Fruit fly (Drosophila melanogaster): Measurements from ENCODE around the gene CG10357.

Gene CG10357

DNA sequence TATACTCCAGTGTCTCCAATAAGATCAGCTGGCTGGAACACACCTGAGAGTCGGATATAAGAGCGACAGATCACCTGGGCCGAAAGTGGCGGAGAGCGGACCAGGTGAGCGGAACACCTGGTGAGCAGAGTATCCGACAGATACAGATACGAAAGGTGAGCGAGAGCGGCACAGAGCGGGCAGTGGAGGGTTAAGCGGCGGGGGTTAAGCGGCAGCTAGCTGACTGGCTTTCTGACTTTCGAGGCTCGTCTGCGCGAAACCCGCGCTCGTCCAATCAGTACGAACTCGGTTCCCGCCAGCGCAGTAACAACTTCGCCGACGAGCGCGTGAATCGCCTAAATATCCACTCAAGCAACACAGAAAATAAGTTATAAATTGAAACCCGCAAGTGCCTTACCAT is 10.9 kb downstream of the CG10357 start, which contains the start of gene dar1:
Gene dar1 (plus strand): TSS at position 284 of the 400 bp plus-strand sequence.
- TF ChIP-seq Myc (optimal IDR thresholded peaks at IDR 0.05) (no peak), ttk (optimal IDR thresholded peaks at IDR 0.05) (no peak)

DNA sequence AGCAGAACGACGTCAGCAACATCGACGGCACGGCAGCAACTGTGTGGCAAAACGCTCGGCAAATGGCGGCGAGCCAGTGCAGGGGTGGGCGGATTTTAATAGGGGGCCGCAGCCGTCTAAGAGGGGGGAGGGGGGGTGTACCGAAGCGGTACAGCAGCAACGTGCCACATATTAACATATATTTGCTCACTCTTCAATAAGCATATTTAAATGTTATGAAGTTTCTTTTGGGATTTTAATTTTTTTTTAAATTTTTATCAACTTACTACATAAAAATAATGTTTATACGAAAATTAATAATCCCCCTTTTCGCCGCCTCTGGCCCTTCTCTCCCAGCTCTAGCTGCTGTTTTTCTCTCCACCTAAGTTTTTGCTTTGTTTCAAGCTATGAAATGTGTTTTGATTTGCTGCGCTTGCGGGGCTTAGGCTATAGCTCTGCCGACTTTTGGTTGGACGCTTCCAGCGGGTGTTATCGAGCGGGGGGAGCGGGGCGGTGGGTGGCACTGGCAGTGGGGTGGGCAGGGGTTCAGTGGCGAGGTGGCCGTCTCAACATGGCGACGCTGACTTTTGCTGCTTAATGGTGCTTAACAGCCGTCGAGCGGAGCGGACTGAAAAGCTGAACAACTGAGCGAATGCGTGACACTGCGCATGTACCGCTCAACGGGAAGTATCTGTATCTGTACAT is 17.5 kb downstream of the CG10357 start:
- no peak for TF ChIP-seq psq (optimal IDR thresholded peaks at IDR 0.05)
- TF ChIP-seq h (optimal IDR thresholded peaks at IDR 0.05) = no peak
- no peak for TF ChIP-seq Myc (optimal IDR thresholded peaks at IDR 0.05)
- no peak for TF ChIP-seq Sin3A (optimal IDR thresholded peaks at IDR 0.05)
- TF ChIP-seq insv (optimal IDR thresholded peaks at IDR 0.05) = no peak
- no peak for TF ChIP-seq ttk (optimal IDR thresholded peaks at IDR 0.05)

DNA sequence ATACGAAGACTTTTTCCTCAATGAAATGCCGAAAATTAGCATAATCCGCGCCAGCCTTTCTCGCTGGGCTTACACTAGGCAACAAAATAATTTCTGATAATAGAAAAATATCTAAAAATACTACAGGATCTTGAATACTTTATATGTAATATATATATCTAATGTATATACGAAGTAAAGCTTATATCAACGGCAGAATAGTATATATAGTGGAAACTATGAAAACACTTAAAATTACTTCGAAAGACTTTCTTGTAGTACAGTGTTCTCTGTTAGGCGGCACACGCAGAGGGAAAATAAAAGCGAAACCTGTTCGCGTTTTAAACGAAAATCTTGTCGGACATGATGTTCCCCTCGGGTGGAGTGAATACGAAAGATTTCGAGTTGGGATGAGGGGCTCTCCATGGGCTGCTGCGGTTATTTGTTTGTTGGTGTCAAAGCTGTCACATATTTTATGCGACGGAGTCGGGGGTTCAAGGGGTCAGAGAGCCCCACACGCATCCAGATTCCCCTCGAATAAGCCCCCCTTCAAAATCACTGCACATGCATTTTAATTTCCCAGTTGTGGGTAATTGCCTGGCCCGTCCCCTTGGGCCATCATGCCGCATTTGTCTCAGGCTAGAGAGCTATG is 19.0 kb downstream of the CG10357 start:
- TF ChIP-seq insv (optimal IDR thresholded peaks at IDR 0.05) (no peak), Myc (optimal IDR thresholded peaks at IDR 0.05) (no peak), ttk (optimal IDR thresholded peaks at IDR 0.05) (no peak), Sin3A (optimal IDR thresholded peaks at IDR 0.05) (no peak), psq (optimal IDR thresholded peaks at IDR 0.05) (no peak), h (optimal IDR thresholded peaks at IDR 0.05) (no peak)

DNA sequence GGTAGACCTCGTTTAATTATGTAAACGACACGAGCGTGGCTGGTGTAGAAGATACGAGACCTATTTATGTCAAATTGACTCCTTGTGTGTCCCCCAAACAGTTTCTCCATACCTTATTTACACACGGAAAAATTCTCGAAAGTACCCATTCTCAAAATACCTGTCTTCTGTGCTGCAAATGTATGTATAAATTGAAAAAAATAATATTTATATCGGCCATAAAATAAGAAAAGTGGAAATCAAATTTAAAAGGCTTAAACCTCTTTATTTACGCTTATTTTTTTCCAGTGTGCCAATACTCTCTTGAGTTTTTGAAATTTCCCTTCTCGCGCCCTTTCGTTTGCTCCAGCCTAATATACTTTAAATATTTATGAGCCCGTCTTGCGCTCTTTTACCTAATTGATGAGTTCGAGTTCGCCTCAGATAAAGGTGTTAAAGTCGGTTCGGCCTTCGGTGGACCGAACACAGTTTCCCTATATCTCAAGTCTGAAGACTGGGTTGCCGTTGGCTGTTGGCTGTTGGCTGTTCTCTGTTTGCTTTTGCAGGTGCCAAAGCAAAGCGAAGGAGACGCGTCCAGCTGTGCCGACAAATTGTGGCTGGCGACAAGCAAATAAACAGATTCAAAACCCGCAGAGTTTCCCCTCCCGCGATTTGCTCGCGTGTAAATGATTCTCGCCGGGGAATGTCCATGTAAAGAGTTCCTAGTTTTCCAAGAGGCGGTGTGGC is 23.6 kb downstream of the CG10357 start:
- TF ChIP-seq Sin3A (optimal IDR thresholded peaks at IDR 0.05) (no peak), Myc (optimal IDR thresholded peaks at IDR 0.05) (no peak)

DNA sequence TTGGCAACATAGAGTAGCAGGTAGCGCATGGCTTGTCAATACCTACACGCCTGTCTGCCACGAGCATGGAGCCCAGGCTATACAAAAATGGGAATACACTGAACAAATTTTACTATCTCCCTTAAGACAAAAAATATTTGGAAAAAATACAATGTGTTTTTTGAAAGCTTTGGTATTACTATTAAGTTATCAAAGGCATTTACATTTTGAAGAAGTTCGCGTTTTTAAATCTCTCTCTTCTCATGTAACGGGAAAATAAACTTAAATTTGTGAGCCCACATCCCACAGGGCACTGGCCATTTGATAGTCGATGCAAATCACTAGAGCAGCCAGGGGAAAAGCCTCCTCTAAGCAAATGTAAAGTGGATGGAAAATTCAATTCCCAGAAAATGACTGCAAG is 24.1 kb downstream of the CG10357 start:
- TF ChIP-seq insv (optimal IDR thresholded peaks at IDR 0.05) (no peak), Myc (optimal IDR thresholded peaks at IDR 0.05) (no peak), h (optimal IDR thresholded peaks at IDR 0.05) (no peak), Sin3A (optimal IDR thresholded peaks at IDR 0.05) (no peak), psq (optimal IDR thresholded peaks at IDR 0.05) (no peak), ttk (optimal IDR thresholded peaks at IDR 0.05) (no peak)

DNA sequence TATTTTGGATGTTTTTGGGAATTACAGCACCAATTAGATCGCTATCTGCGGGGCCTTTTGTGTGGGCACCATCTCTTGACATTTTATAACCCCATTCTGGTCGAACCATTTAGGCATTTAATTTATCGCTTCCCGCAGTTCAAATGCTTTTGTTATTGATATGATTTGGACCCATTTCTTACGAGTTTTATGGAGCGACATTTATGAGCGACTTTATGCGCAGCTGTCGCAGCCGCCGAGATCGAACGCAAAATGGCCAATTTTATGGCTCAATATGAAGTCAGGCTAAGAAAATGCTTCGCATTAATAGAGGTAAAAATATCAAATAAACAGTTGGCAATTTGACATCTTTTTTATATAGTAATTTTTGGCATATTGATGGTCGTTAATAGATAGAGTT is 25.7 kb downstream of the CG10357 start:
- TF ChIP-seq insv (optimal IDR thresholded peaks at IDR 0.05) (no peak), psq (optimal IDR thresholded peaks at IDR 0.05) (no peak), h (optimal IDR thresholded peaks at IDR 0.05) (no peak), Sin3A (optimal IDR thresholded peaks at IDR 0.05) (no peak), Myc (optimal IDR thresholded peaks at IDR 0.05) (no peak), ttk (optimal IDR thresholded peaks at IDR 0.05) (no peak)

DNA sequence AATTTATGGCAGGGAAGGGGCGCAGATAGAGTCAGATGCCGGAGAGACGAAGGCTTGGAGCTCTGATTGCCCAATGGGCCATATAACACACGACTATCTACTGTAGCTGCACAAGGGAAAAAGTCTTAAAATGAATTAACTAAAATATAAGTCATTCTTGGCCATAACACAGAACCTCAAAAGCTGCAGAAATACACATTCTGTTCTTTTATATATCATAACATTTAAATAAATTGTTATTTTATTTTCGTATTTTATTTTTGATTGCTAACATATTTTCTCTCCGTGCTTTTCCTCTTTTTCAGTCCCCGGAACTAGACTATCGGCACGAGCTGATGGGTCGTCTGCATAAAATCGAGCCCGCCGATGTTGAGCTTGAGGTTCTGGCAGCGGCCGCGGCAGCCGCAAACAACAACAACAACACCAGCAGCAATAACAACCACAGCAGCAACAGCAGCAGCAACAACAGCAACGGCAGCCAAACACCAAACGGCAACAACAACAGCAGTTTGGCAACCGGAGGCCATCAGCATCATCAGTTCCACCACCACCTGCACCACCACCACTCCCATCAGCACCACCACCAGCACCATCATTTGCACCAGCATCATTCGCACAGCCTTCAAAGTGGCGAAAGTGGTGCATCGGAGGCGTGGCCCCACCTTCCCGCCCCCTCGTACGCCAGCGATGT is 29.3 kb downstream of the CG10357 start:
- TF ChIP-seq h (optimal IDR thresholded peaks at IDR 0.05) = no peak
- no peak for TF ChIP-seq ttk (optimal IDR thresholded peaks at IDR 0.05)

DNA sequence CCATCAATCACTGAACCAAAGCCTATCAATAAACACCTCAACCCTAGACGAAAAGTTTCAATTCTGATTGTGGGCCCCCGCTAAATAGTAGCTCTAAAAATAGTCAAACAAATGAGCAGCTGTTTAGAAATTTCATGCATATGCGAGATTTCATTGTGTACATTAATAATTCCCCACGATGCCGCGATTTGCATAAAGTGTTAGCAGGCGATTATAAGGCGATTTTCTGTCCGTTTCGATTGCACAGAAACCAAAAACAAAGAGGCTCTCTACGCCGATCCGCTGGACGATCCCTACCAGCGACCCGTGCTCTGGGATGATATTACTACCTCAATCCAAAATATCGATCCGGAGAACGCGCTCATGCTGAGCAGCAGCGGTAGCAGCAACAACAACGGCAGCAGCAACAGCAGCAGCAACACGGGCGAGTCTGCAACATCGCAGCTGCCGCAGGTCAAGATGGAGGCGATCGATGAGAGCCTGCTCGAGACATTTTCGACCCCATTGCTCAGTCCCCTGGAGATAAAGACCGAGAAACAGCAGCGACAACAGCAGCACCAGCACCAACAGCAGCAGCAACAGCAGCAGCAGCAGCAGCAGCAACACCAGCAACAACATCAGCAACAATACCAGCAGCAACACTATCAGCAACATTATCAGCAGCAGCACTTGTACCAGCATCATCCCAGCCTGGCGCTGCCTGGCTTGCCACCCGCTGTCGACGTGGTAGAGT is 30.6 kb downstream of the CG10357 start:
- TF ChIP-seq ttk (optimal IDR thresholded peaks at IDR 0.05) (no peak), psq (optimal IDR thresholded peaks at IDR 0.05) (no peak), Myc (optimal IDR thresholded peaks at IDR 0.05) (no peak), insv (optimal IDR thresholded peaks at IDR 0.05) (no peak), h (optimal IDR thresholded peaks at IDR 0.05) (no peak), Sin3A (optimal IDR thresholded peaks at IDR 0.05) (no peak)

DNA sequence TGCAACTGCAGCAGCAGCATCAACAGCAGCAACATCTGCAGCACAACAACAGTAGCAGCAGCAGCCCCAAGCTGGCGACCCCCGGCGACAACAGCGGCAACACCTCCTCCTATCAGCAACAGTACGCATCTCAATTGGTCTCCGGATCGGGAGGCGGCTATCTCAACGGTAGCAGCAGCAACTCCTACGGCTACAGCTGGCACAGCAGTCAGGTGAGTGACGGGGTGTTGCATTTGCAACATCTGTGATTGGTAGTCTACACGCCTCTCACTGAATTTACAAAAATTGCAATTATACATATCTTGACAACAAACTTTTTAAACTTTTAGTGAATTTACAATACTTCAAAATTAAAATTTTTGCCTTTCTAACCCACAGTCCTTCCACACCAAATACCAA is 31.2 kb downstream of the CG10357 start:
- no peak for TF ChIP-seq Myc (optimal IDR thresholded peaks at IDR 0.05)
- no peak for TF ChIP-seq psq (optimal IDR thresholded peaks at IDR 0.05)

DNA sequence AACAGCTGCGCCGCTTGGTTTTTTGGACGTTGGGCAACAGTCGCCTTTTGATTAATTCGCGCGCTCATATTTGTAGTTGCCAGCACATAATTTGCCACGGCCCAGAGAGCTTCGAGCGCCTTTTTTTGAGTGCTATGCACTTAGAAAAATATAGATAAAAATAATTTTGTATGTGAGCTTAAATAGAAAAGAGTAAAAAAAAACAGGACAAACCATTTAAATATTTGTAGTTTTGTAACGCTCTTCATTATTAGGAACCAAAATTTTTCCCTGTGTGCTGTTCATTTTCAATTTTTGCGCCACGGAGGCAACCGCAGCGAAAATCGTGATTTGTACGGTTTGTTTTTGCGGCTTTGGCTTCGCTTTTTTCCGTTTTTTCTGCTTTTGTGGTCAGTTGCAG is 34.3 kb downstream of the CG10357 start:
- TF ChIP-seq Sin3A (optimal IDR thresholded peaks at IDR 0.05) (no peak), insv (optimal IDR thresholded peaks at IDR 0.05) (no peak)

DNA sequence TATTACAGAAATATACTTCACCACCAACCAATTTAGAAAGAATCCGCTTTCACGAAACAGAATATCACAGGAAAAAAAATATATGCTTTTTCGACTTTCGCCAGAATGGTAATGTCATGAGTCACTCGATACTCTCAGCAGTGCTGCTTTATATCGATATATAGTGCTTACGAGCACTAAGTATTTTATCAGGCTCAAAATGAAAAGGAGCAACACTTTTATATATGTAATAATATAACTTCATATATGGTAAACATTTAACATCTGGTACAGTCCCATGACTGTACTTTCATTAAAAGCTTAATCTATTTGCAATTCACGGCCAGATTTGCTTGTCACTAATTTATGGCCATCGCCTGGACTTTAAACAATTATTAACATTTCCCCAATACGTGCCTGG is 39.5 kb downstream of the CG10357 start, which contains the start of gene CG10862:
Gene CG10862 (minus strand): TSS at position 101 of the 400 bp plus-strand sequence.
- TF ChIP-seq insv (optimal IDR thresholded peaks at IDR 0.05) (no peak), Sin3A (optimal IDR thresholded peaks at IDR 0.05) (no peak), Myc (optimal IDR thresholded peaks at IDR 0.05) (no peak), ttk (optimal IDR thresholded peaks at IDR 0.05) (no peak), h (optimal IDR thresholded peaks at IDR 0.05) (no peak), psq (optimal IDR thresholded peaks at IDR 0.05) (no peak)

DNA sequence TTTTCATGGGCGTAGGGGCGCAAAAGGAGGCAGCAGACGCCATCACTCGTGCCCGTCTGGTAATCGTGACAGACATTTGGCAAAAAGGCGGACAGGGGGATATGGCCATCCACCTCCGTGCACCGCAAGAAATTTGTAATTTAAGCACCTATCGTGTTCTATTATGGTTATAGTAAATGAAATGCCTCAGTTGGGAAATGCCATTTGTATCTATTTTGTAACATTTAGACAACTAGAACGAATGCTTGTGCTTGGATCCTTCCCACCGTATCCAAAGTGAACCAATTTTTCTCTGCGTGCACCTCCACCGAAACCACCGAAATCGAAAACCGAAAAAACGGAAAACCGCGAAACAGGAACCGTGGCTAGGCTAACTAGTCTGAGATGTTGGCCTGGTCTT is 41.7 kb downstream of the CG10357 start:
- no peak for TF ChIP-seq insv (optimal IDR thresholded peaks at IDR 0.05)
- no peak for TF ChIP-seq psq (optimal IDR thresholded peaks at IDR 0.05)
- no peak for TF ChIP-seq Sin3A (optimal IDR thresholded peaks at IDR 0.05)
- no peak for TF ChIP-seq h (optimal IDR thresholded peaks at IDR 0.05)
